Fruit fly (Drosophila melanogaster) whole organism, adult: ENCODE results near the gene CG10874.

Source experiments
- CG11617 ChIP-seq: fragments of 200-800 bp; sonication (Bioruptor generic); optimal IDR thresholded peaks from 2 replicates; lab custom pipeline; 2017; ENCODE audit warnings: mild to moderate bottlenecking, missing biosample characterization, missing genetic modification reagents, missing genetic modification characterization
- CG12768 ChIP-seq: fragments of 200-800 bp; sonication (Bioruptor generic); optimal IDR thresholded peaks from 2 replicates; lab custom pipeline; 2017; ENCODE audit warnings: missing biosample characterization, missing genetic modification characterization, mild to moderate bottlenecking, moderate library complexity, missing genetic modification reagents
- CG14711 ChIP-seq: fragments of 200-800 bp; sonication (Bioruptor generic); optimal IDR thresholded peaks from 2 replicates; lab custom pipeline; 2018; ENCODE audit warnings: missing biosample characterization, mild to moderate bottlenecking, missing genetic modification characterization, moderate library complexity
- CG1620 ChIP-seq: fragments of 200-800 bp; sonication (Bioruptor generic); optimal IDR thresholded peaks from 2 replicates; lab custom pipeline; 2016; ENCODE audit warnings: missing biosample characterization, missing genetic modification characterization
- CG33017 ChIP-seq: fragments of 200-800 bp; sonication (Bioruptor generic); optimal IDR thresholded peaks from 2 replicates; lab custom pipeline; 2018; ENCODE audit warnings: missing biosample characterization, mild to moderate bottlenecking, missing genetic modification characterization, moderate library complexity
- CG5204 ChIP-seq: fragments of 200-800 bp; sonication (Bioruptor generic); optimal IDR thresholded peaks from 2 replicates; lab custom pipeline; 2016; ENCODE audit warnings: missing biosample characterization, missing genetic modification characterization
- CG7045 ChIP-seq: fragments of 200-800 bp; sonication (Bioruptor generic); optimal IDR thresholded peaks from 2 replicates; lab custom pipeline; 2017; ENCODE audit warnings: missing biosample characterization, mild to moderate bottlenecking, missing genetic modification characterization
- CG7101 ChIP-seq: fragments of 200-800 bp; sonication (Bioruptor generic); optimal IDR thresholded peaks from 2 replicates; lab custom pipeline; 2018; ENCODE audit warnings: missing biosample characterization, mild to moderate bottlenecking, missing genetic modification characterization, moderate library complexity
- Clk ChIP-seq: fragments of 200-800 bp; sonication (Bioruptor generic); optimal IDR thresholded peaks from 2 replicates; lab custom pipeline; 2017; ENCODE audit warnings: missing biosample characterization, missing genetic modification characterization
- Crg-1 ChIP-seq: fragments of 200-800 bp; sonication (Bioruptor generic); optimal IDR thresholded peaks from 2 replicates; lab custom pipeline; 2016; ENCODE audit warnings: missing biosample characterization, missing genetic modification characterization
- Hr96 ChIP-seq: fragments of 200-800 bp; sonication (Bioruptor generic); optimal IDR thresholded peaks from 2 replicates; lab custom pipeline; 2016; ENCODE audit warnings: missing biosample characterization, missing genetic modification characterization
- Mnt ChIP-seq: fragments of 200-800 bp; sonication (Bioruptor generic); optimal IDR thresholded peaks from 2 replicates; lab custom pipeline; 2016; ENCODE audit warnings: missing biosample characterization, mild to moderate bottlenecking, missing genetic modification characterization
- bab1 ChIP-seq: fragments of 200-800 bp; sonication (Bioruptor generic); optimal IDR thresholded peaks from 3 replicates; lab custom pipeline; 2019; ENCODE audit warnings: missing biosample characterization, mild to moderate bottlenecking, missing genetic modification characterization, moderate library complexity
- cic ChIP-seq: fragments of 200-800 bp; sonication (Bioruptor generic); optimal IDR thresholded peaks from 2 replicates; lab custom pipeline; 2017; ENCODE audit warnings: missing biosample characterization, mild to moderate bottlenecking, missing genetic modification characterization, moderate library complexity
- cnc ChIP-seq, 2 experiments: fragments of >200 bp; optimal IDR thresholded peaks; 2 replicates each; lab custom pipeline; 2017
- kay ChIP-seq: fragments of 200-800 bp; sonication (Bioruptor generic); peaks from one replicate; lab custom pipeline; 2016; ENCODE audit warnings: missing biosample characterization, missing genetic modification characterization, borderline replicate concordance
- ovo ChIP-seq: fragments of 200-800 bp; sonication (Bioruptor generic); optimal IDR thresholded peaks from 2 replicates; lab custom pipeline; 2016; ENCODE audit warnings: missing biosample characterization, missing genetic modification characterization
- pad ChIP-seq: fragments of 200-800 bp; sonication (Bioruptor generic); optimal IDR thresholded peaks from 3 replicates; lab custom pipeline; 2017; ENCODE audit warnings: missing biosample characterization, missing genetic modification characterization, mild to moderate bottlenecking, moderate library complexity, missing genetic modification reagents
- tj ChIP-seq: fragments of 200-800 bp; sonication (Bioruptor generic); optimal IDR thresholded peaks from 3 replicates; lab custom pipeline; 2017; ENCODE audit warnings: missing biosample characterization, mild to moderate bottlenecking, missing genetic modification characterization, moderate library complexity
- toe ChIP-seq: fragments of 200-800 bp; sonication (Bioruptor generic); optimal IDR thresholded peaks from 2 replicates; lab custom pipeline; 2016; ENCODE audit warnings: missing biosample characterization, missing genetic modification characterization

Gene CG10874

DNA sequence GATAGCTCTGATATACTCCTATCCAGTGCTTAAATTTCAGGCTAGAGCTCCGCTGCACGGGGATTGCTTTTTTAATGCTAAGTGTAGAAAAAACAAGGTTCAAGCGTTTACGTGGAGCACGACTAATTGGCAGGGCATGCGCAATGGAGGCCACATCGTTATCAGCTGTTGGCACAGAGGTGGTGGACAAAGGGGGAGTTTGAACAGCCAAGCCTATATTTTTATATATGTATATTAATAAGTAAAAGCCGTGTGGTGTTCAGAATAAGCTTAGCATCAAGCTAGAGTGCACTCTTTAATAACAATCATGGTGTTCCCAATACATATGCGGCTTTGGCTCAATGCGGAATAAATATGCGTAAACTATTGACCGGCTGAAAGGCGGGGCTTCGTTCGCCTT lies 20.3 kb upstream of the CG10874 start, which contains the start of gene CG15385:
TSS of gene CG15385 (minus strand) at position 94 of the 400 bp plus-strand sequence.
- TF ChIP-seq Hr96 (GFP tag; lab: Kevin White, UChicago) = no peak
- TF ChIP-seq cnc (optimal IDR thresholded peaks at IDR 0.05; lab: Kevin White, UChicago) = no peak
- no peak for TF ChIP-seq pad (GFP tag; lab: Kevin White, UChicago)
- TF ChIP-seq cic (GFP tag; lab: Kevin White, UChicago) = peak; percentile 61
- TF ChIP-seq toe = no peak
- peak; percentile 10 for TF ChIP-seq CG7101 (tag; lab: Kevin White, UChicago)
- peak; percentile 47 for TF ChIP-seq CG33017
- TF ChIP-seq CG12768 (GFP tag; lab: Kevin White, UChicago) = peak; percentile 51
- peak; percentile 2 for TF ChIP-seq Mnt (GFP tag; lab: Kevin White, UChicago)
- no peak for TF ChIP-seq CG14711
- no peak for TF ChIP-seq Clk (GFP tag; lab: Kevin White, UChicago)

DNA sequence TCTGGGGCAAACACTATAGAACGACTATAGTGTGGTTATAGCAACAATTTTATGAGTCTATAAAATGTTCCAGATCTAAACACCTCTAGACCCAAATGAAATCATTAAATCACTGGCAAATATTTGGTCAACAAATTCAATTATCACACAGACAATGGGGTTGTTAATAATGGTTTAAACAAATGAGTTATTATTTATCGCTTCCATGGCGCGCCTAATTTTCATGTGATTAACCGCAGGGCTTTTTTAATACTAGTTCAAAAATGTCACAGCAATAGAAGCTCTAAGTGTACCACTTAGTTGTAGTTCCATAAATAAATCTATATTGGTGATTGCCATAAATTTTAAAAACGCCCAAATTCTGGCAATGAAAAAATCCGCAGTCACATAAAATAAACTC lies 16.8 kb upstream of the CG10874 start, which contains the start of gene CG33124:
TSS of gene CG33124 (minus strand) at position 101 of the 400 bp plus-strand sequence.
- TF ChIP-seq bab1 (no peak), CG14711 (no peak), CG7045 (GFP tag; lab: Kevin White, UChicago) (no peak), Clk (GFP tag; lab: Kevin White, UChicago) (no peak), CG5204 (no peak), Crg-1 (GFP tag; lab: Kevin White, UChicago) (no peak), CG12768 (GFP tag; lab: Kevin White, UChicago) (no peak), ovo (GFP tag; lab: Kevin White, UChicago) (no peak), CG7101 (tag; lab: Kevin White, UChicago) (no peak), pad (GFP tag; lab: Kevin White, UChicago) (no peak)

- TF ChIP-seq toe = no peak
- no peak for TF ChIP-seq kay (GFP tag; lab: Kevin White, UChicago)
- no peak for TF ChIP-seq CG7045 (GFP tag; lab: Kevin White, UChicago)
- TF ChIP-seq Mnt (GFP tag; lab: Kevin White, UChicago) = no peak
- no peak for TF ChIP-seq CG5204
- TF ChIP-seq cic (GFP tag; lab: Kevin White, UChicago) = no peak
- no peak for TF ChIP-seq Clk (GFP tag; lab: Kevin White, UChicago)
- no peak for TF ChIP-seq CG33017
- TF ChIP-seq CG1620 (GFP tag; lab: Kevin White, UChicago) = no peak
- TF ChIP-seq pad (GFP tag; lab: Kevin White, UChicago) = no peak
- no peak for TF ChIP-seq Crg-1 (GFP tag; lab: Kevin White, UChicago)
- TF ChIP-seq CG14711 = no peak
- no peak for TF ChIP-seq CG11617
- no peak for TF ChIP-seq CG12768 (GFP tag; lab: Kevin White, UChicago)
- TF ChIP-seq ovo (GFP tag; lab: Kevin White, UChicago) = no peak
- no peak for TF ChIP-seq tj (GFP tag; lab: Kevin White, UChicago)
- TF ChIP-seq cnc (optimal IDR thresholded peaks at IDR 0.05; lab: Kevin White, UChicago) = no peak
- no peak for TF ChIP-seq CG7101 (tag; lab: Kevin White, UChicago)
Measured at dm6 chr2L:2206066-2206465, 13.9 kb upstream of the CG10874 start, which contains the start of gene CG31668. TSS of gene CG31668 (minus strand) at chr2L:2206166.

DNA sequence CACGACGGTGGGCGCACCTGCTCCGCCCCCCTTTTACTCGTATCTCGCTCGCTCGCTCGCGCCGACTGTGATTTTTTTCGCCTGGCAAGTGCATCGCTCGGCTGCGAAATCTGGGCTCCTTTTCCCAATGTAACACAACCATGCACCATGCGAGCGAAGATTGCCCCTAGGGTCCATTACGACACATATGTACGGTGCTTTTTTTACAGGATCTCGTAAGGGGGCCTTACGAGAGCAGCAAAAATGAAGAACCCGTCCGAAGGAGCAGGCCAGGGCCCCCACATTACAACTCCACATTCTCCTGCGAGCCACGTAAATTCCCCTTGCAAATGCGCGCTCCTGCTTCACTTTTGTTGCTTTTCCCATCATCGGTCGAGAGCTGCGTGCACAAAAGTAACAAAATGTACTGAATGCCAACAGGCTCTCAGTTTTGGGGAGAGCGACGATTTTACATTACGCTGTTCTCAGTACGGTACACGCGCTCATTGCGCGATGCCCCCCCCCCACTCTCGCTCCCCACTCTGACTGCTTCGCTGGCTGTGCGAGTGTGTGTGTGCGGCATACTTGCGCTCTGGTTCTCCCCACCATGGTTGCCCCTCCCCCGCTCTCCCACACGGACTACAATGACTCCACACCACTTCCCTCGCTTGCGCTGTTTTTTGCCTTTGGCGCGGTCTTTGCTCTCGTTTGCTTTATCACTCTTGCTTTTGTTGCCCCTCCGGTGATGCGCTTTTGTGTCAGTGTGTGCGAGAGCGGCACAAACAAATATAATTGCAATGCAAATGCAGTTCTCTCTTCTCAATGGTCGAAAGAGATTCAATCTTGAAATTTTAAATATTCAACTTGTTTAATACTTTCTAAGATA lies 10.9 kb upstream of the CG10874 start:
- TF ChIP-seq toe = peak; percentile 26
- TF ChIP-seq cnc (optimal IDR thresholded peaks at IDR 0.05; lab: Kevin White, UChicago) = no peak
- TF ChIP-seq tj (GFP tag; lab: Kevin White, UChicago) = peak; percentile 82
- no peak for TF ChIP-seq CG7101 (tag; lab: Kevin White, UChicago)
- no peak for TF ChIP-seq CG14711
- peak; percentile 70 for TF ChIP-seq CG12768 (GFP tag; lab: Kevin White, UChicago)
- peak; percentile 1 for TF ChIP-seq CG33017
- TF ChIP-seq CG7045 (GFP tag; lab: Kevin White, UChicago) = peak; percentile 67
- TF ChIP-seq pad (GFP tag; lab: Kevin White, UChicago) = peak; percentile 99
- TF ChIP-seq bab1 = peak; percentile 68
- TF ChIP-seq kay (GFP tag; lab: Kevin White, UChicago) = peak; percentile 98
- peak; percentile 22 for TF ChIP-seq Clk (GFP tag; lab: Kevin White, UChicago)
- TF ChIP-seq Crg-1 (GFP tag; lab: Kevin White, UChicago) = peak; percentile 49
- peak; percentile 37 for TF ChIP-seq CG11617
- peak; percentile 1 for TF ChIP-seq CG1620 (GFP tag; lab: Kevin White, UChicago)
- TF ChIP-seq cic (GFP tag; lab: Kevin White, UChicago) = peak; percentile 95
- TF ChIP-seq CG5204 = no peak
- TF ChIP-seq Hr96 (GFP tag; lab: Kevin White, UChicago) = no peak
- TF ChIP-seq ovo (GFP tag; lab: Kevin White, UChicago) = peak; percentile 32
- TF ChIP-seq Mnt (GFP tag; lab: Kevin White, UChicago) = peak; percentile 88

DNA sequence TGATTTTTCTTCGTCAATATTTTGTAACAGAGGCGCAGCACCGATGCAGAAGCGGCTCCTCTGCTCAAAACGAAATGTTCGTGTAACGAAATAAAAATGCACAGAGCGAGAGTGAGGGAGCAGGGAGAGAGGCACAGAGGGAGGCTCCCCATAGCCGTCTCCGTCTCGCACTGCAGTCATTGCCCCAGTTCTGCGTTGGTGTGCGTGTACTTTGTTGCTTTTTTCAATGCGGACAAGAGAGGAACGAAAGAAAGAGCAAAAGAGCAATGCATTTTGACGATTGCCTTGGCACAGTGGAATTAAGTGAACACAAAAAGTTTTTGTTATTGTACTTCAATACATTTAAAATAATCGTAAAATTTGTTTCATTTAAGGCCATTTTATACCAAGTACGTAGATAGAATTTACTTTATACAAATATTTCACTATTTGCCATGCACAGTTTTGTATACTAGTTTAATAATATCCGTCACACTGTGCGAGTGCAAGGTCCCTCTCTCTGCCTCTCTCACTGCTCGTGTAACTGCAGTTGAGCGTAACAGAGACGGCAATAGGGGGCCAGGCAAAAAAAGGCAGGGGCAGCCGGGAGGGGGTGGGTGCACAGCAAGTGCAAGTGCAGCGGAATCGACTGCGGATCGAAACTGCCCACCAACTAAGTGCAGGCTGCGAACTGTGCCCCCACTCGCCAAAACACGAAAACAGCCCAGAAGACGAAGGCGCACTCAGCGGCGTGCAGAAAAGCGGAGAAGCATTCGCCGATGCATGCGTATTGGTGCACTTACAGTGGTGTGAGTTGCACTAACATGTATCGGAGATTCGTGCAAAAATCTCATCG lies 10.0 kb upstream of the CG10874 start:
- TF ChIP-seq Mnt (GFP tag; lab: Kevin White, UChicago) = peak; percentile 96
- TF ChIP-seq Clk (GFP tag; lab: Kevin White, UChicago) = peak; percentile 99
- TF ChIP-seq pad (GFP tag; lab: Kevin White, UChicago) = peak; percentile 89
- TF ChIP-seq CG7045 (GFP tag; lab: Kevin White, UChicago) = peak; percentile 99
- TF ChIP-seq CG11617 = peak; percentile 100
- TF ChIP-seq CG33017 = peak; percentile 100
- peak; percentile 99 for TF ChIP-seq toe
- peak; percentile 100 for TF ChIP-seq CG12768 (GFP tag; lab: Kevin White, UChicago)
- TF ChIP-seq bab1 = peak; percentile 100
- TF ChIP-seq cic (GFP tag; lab: Kevin White, UChicago) = peak; percentile 95
- no peak for TF ChIP-seq cnc (optimal IDR thresholded peaks at IDR 0.05; lab: Kevin White, UChicago)
- TF ChIP-seq CG7101 (tag; lab: Kevin White, UChicago) = peak; percentile 100
- TF ChIP-seq ovo (GFP tag; lab: Kevin White, UChicago) = peak; percentile 88
- TF ChIP-seq CG1620 (GFP tag; lab: Kevin White, UChicago) = peak; percentile 99
- TF ChIP-seq kay (GFP tag; lab: Kevin White, UChicago) = peak; percentile 97
- peak; percentile 99 for TF ChIP-seq Crg-1 (GFP tag; lab: Kevin White, UChicago)
- peak; percentile 99 for TF ChIP-seq CG14711
- peak; percentile 99 for TF ChIP-seq Hr96 (GFP tag; lab: Kevin White, UChicago)
- peak; percentile 100 for TF ChIP-seq CG5204
- TF ChIP-seq tj (GFP tag; lab: Kevin White, UChicago) = peak; percentile 100
